Worm (Caenorhabditis elegans): ENCODE results near the gene F26F2.1.

ce11 chrV:20558270-20558669 is 3.4 kb downstream of the F26F2.1 start, which contains the start of gene abf-4:
- TF ChIP-seq flt-1 (GFP tag; IDR thresholded peaks at IDR 0.05) (no peak), T22C8.4 (GFP tag; IDR thresholded peaks at IDR 0.05) (no peak), med-1 (GFP tag; optimal IDR thresholded peaks at IDR 0.05; ENCODE audit: insufficient read depth) (no peak), tab-1 (GFP tag; IDR thresholded peaks at IDR 0.05) (no peak), ztf-29 (GFP tag; IDR thresholded peaks at IDR 0.05) (no peak), ref-1 (GFP tag; conservative IDR thresholded peaks at IDR 0.05) (no peak), klf-2 (GFP tag; conservative IDR thresholded peaks at IDR 0.05) (no peak), ztf-23 (GFP tag; IDR thresholded peaks at IDR 0.05) (no peak)
